Worm (Caenorhabditis elegans) whole organism, L4/young adult: ENCODE results near the gene jmjd-3.1.

ENCODE experiments used
- W03F9.2 ChIP-seq: fragments of 150-350 bp; optimal IDR thresholded peaks from 2 replicates; lab custom pipeline; 2014; ENCODE audit warnings: missing biosample characterization, missing genetic modification characterization
- dao-5 ChIP-seq: sonication (generic microtip); optimal IDR thresholded peaks from 2 replicates; lab custom pipeline; 2016; ENCODE audit warnings: missing genotype, missing genetic modification characterization, moderate library complexity, missing compliant biosample characterization

- TF ChIP-seq W03F9.2 (tag; lab: Kevin White, UChicago) = no peak
- no peak for TF ChIP-seq dao-5 (tag; lab: Kevin White, UChicago)
These were observed 41.4 kb downstream of the jmjd-3.1 start for ce11 chrX:8612278-8612677.
